Worm (Caenorhabditis elegans) whole organism, late embryonic: ENCODE results near the gene lgc-35.

Source experiments
- nhr-11 ChIP-seq: fragments of 150-350 bp; optimal IDR thresholded peaks from 2 replicates; lab custom pipeline; 2014; ENCODE audit warnings: missing biosample characterization, missing genetic modification characterization
- rnt-1 ChIP-seq: sonication (generic microtip); optimal IDR thresholded peaks from 2 replicates; lab custom pipeline; 2016; ENCODE audit warnings: missing genetic modification characterization, missing compliant biosample characterization
- tbx-2 ChIP-seq: sonication (generic microtip); optimal IDR thresholded peaks from 2 replicates; lab custom pipeline; 2016; ENCODE audit warnings: missing genetic modification characterization, missing compliant biosample characterization

DNA sequence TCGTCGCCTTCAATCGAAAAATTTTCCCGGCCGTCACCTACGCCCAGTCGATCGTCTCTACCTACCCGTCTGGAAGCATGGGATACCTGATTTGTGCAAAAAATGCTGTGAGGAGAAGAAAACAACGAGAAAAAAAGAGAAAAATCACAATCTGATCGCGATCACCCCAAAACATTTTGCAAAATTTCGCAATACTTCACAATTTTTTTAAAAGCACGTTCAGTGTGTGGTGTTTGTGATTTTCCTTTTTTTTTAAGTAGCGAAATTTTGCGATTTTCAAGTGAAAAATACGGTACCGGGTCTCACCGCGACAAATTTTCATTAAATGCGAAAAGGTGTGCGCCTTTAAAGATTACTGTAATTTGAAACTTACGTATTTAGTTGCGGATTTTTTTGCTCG is 30.2 kb downstream of the lgc-35 start:
- TF ChIP-seq nhr-11 (tag; lab: Kevin White, UChicago), result no peak
- no peak for TF ChIP-seq tbx-2 (tag; lab: Kevin White, UChicago)
- no peak for TF ChIP-seq rnt-1 (tag; lab: Kevin White, UChicago)
